Fruit fly (Drosophila melanogaster) whole organism, embryonic: ENCODE measurements around the gene CG43675.
A peak's percentile ranks its signal among the peaks of the same experiment; 100 is the strongest.

Experiments used
- Antp ChIP-seq: fragments of 200-800 bp; sonication (Bioruptor generic); optimal IDR thresholded peaks from 3 replicates; lab custom pipeline; 2016; ENCODE audit warnings: missing biosample characterization, missing genetic modification characterization
- B-H1 ChIP-seq: fragments of 200-800 bp; sonication (Bioruptor generic); IDR thresholded peaks from 3 replicates; pipeline ENCODE4 v1.3.6; 2022; ENCODE audit warnings: missing biosample characterization, missing genetic modification characterization
- CG10209 ChIP-seq: fragments of 200-800 bp; sonication (Bioruptor generic); optimal IDR thresholded peaks from 3 replicates; lab custom pipeline; 2017; ENCODE audit warnings: missing biosample characterization, mild to moderate bottlenecking, missing genetic modification characterization, missing genetic modification reagents
- CG10274 ChIP-seq: fragments of 200-800 bp; sonication (Bioruptor generic); optimal IDR thresholded peaks from 3 replicates; lab custom pipeline; 2017; ENCODE audit warnings: missing biosample characterization, mild to moderate bottlenecking, missing genetic modification characterization
- CG10654 ChIP-seq: fragments of 200-800 bp; sonication (Bioruptor generic); optimal IDR thresholded peaks from 2 replicates; lab custom pipeline; 2016; ENCODE audit warnings: missing biosample characterization, missing genetic modification characterization
- CG11456 ChIP-seq: fragments of 200-800 bp; sonication (Bioruptor generic); IDR thresholded peaks from 3 replicates; pipeline ENCODE4 v1.3.6; 2022; ENCODE audit warnings: missing biosample characterization, missing genetic modification characterization
- CG12219 ChIP-seq: fragments of 200-800 bp; sonication (Bioruptor generic); optimal IDR thresholded peaks from 3 replicates; lab custom pipeline; 2018; ENCODE audit warnings: missing biosample characterization, mild to moderate bottlenecking, missing genetic modification characterization
- CG12299 ChIP-seq: fragments of 200-800 bp; sonication (Bioruptor generic); optimal IDR thresholded peaks from 2 replicates; lab custom pipeline; 2018; ENCODE audit warnings: missing biosample characterization, mild to moderate bottlenecking, missing genetic modification characterization
- CG12744 ChIP-seq: fragments of 200-800 bp; sonication (Bioruptor generic); optimal IDR thresholded peaks from 2 replicates; lab custom pipeline; 2016; ENCODE audit warnings: missing biosample characterization, missing genetic modification characterization
- CG14441 ChIP-seq: fragments of 200-800 bp; sonication (Bioruptor generic); IDR thresholded peaks from 2 replicates; pipeline ENCODE4 v1.3.6; 2022; ENCODE audit warnings: missing biosample characterization, missing genetic modification characterization
- CG14710 ChIP-seq: fragments of 200-800 bp; sonication (Bioruptor generic); optimal IDR thresholded peaks from 3 replicates; lab custom pipeline; 2019; ENCODE audit warnings: missing biosample characterization, mild to moderate bottlenecking, missing genetic modification characterization, moderate library complexity
- CG1529 ChIP-seq: fragments of 200-800 bp; sonication (Bioruptor generic); optimal IDR thresholded peaks from 3 replicates; lab custom pipeline; 2018; ENCODE audit warnings: missing biosample characterization, missing genetic modification characterization
- CG1647 ChIP-seq: fragments of 200-800 bp; sonication (Bioruptor generic); optimal IDR thresholded peaks from 3 replicates; lab custom pipeline; 2016; ENCODE audit warnings: missing biosample characterization, missing genetic modification characterization
- CG16813 ChIP-seq: fragments of 200-800 bp; sonication (Bioruptor generic); IDR thresholded peaks from 3 replicates; pipeline ENCODE4 v1.3.6; 2022; ENCODE audit warnings: missing biosample characterization, missing genetic modification characterization; ENCODE audit not compliant: partially characterized antibody
- CG17361 ChIP-seq: fragments of 200-800 bp; sonication (Bioruptor generic); IDR thresholded peaks from 3 replicates; pipeline ENCODE4 v1.3.6; 2022; ENCODE audit warnings: missing biosample characterization, missing genetic modification characterization
- CG31365 ChIP-seq: fragments of 200-800 bp; sonication (Bioruptor generic); optimal IDR thresholded peaks from 2 replicates; lab custom pipeline; 2018; ENCODE audit warnings: missing biosample characterization, mild to moderate bottlenecking, missing genetic modification characterization
- CG33557 ChIP-seq: fragments of 200-800 bp; sonication (Bioruptor generic); optimal IDR thresholded peaks from 2 replicates; lab custom pipeline; 2019; ENCODE audit warnings: missing biosample characterization, mild to moderate bottlenecking, missing genetic modification characterization, moderate library complexity
- CG7928 ChIP-seq: fragments of 200-800 bp; sonication (Bioruptor generic); optimal IDR thresholded peaks from 2 replicates; lab custom pipeline; 2017; ENCODE audit warnings: missing biosample characterization, mild to moderate bottlenecking, missing genetic modification characterization
- CG8089 ChIP-seq: fragments of 200-800 bp; sonication (Bioruptor generic); optimal IDR thresholded peaks from 3 replicates; lab custom pipeline; 2016; ENCODE audit warnings: missing biosample characterization, missing genetic modification characterization
- CG8388 ChIP-seq: fragments of 200-800 bp; sonication (Bioruptor generic); optimal IDR thresholded peaks from 2 replicates; lab custom pipeline; 2019; ENCODE audit warnings: missing biosample characterization, mild to moderate bottlenecking, missing genetic modification characterization, moderate library complexity
- CG9215 ChIP-seq: fragments of 200-800 bp; sonication (Bioruptor generic); IDR thresholded peaks from 2 replicates; pipeline ENCODE4 v1.3.6; 2022; ENCODE audit warnings: missing biosample characterization, missing genetic modification characterization
- CkIIα-i1 ChIP-seq: fragments of 200-800 bp; sonication (Bioruptor generic); IDR thresholded peaks from 2 replicates; pipeline ENCODE4 v1.3.6; 2022; ENCODE audit warnings: missing biosample characterization, missing genetic modification characterization
- Dip3 ChIP-seq: fragments of 200-800 bp; sonication (Bioruptor generic); optimal IDR thresholded peaks from 3 replicates; lab custom pipeline; 2016; ENCODE audit warnings: missing biosample characterization, missing genetic modification characterization
- Doc3 ChIP-seq: fragments of 200-800 bp; sonication (Bioruptor generic); IDR thresholded peaks from 3 replicates; pipeline ENCODE4 v1.3.6; 2022; ENCODE audit warnings: missing biosample characterization, missing genetic modification characterization; ENCODE audit not compliant: partially characterized antibody
- Gsc ChIP-seq: fragments of 200-800 bp; sonication (Bioruptor generic); IDR thresholded peaks from 2 replicates; pipeline ENCODE4 v1.3.6; 2022; ENCODE audit warnings: missing biosample characterization, missing genetic modification characterization
- Jarid2 ChIP-seq: fragments of 200-800 bp; sonication (Bioruptor generic); optimal IDR thresholded peaks from 3 replicates; lab custom pipeline; 2017; ENCODE audit warnings: mild to moderate bottlenecking, missing biosample characterization, missing genetic modification reagents, missing genetic modification characterization
- Mad ChIP-seq: fragments of 200-800 bp; sonication (Bioruptor generic); optimal IDR thresholded peaks from 2 replicates; lab custom pipeline; 2016; ENCODE audit warnings: missing biosample characterization, missing genetic modification characterization
- Med ChIP-seq: fragments of 200-800 bp; sonication (Bioruptor generic); peaks from one replicate; lab custom pipeline; 2016; ENCODE audit warnings: missing biosample characterization, missing genetic modification characterization, mild to moderate bottlenecking, inconsistent platforms, moderate library complexity
- ase ChIP-seq: fragments of 200-800 bp; sonication (Bioruptor generic); IDR thresholded peaks from 3 replicates; pipeline ENCODE4 v1.3.6; 2022; ENCODE audit warnings: missing biosample characterization, missing genetic modification characterization
- ash1 ChIP-seq: fragments of 200-800 bp; sonication (Bioruptor generic); optimal IDR thresholded peaks from 2 replicates; lab custom pipeline; 2018; ENCODE audit warnings: missing biosample characterization, mild to moderate bottlenecking, missing genetic modification characterization
- chif ChIP-seq, 2 experiments: fragments of 200-800 bp; sonication (Bioruptor generic); optimal IDR thresholded peaks; 3 replicates each; lab custom pipeline; 2016; ENCODE audit warnings: missing biosample characterization in 2 of 2, missing genetic modification characterization in 2 of 2
- chm ChIP-seq: fragments of 200-800 bp; sonication (Bioruptor generic); IDR thresholded peaks from 2 replicates; pipeline ENCODE4 v1.3.6; 2022; ENCODE audit warnings: missing biosample characterization, missing genetic modification characterization
- chn ChIP-seq: fragments of 200-800 bp; sonication (Bioruptor generic); optimal IDR thresholded peaks from 2 replicates; lab custom pipeline; 2016; ENCODE audit warnings: missing biosample characterization, missing genetic modification characterization
- eyg ChIP-seq: fragments of 200-800 bp; sonication (Bioruptor generic); optimal IDR thresholded peaks from 3 replicates; lab custom pipeline; 2016; ENCODE audit warnings: missing biosample characterization, missing genetic modification characterization
- fd3F ChIP-seq: fragments of 200-800 bp; sonication (Bioruptor generic); optimal IDR thresholded peaks from 2 replicates; lab custom pipeline; 2018; ENCODE audit warnings: missing biosample characterization, mild to moderate bottlenecking, missing genetic modification characterization, moderate library complexity
- fd96Cb ChIP-seq: fragments of 200-800 bp; sonication (Bioruptor generic); optimal IDR thresholded peaks from 2 replicates; lab custom pipeline; 2018; ENCODE audit warnings: missing biosample characterization, mild to moderate bottlenecking, missing genetic modification characterization, moderate library complexity
- kay ChIP-seq: fragments of 200-800 bp; sonication (Bioruptor generic); optimal IDR thresholded peaks from 2 replicates; lab custom pipeline; 2016; ENCODE audit warnings: missing biosample characterization, missing genetic modification characterization
- kni ChIP-seq: fragments of 200-800 bp; sonication (Bioruptor generic); optimal IDR thresholded peaks from 3 replicates; lab custom pipeline; 2017; ENCODE audit warnings: mild to moderate bottlenecking, missing biosample characterization, missing genetic modification reagents, missing genetic modification characterization
- lab ChIP-seq: fragments of 200-800 bp; sonication (Bioruptor generic); optimal IDR thresholded peaks from 3 replicates; lab custom pipeline; 2017; ENCODE audit warnings: missing biosample characterization, missing genetic modification characterization, mild to moderate bottlenecking, moderate library complexity, missing genetic modification reagents
- pho ChIP-seq: fragments of 200-800 bp; sonication (Bioruptor generic); optimal IDR thresholded peaks from 2 replicates; lab custom pipeline; 2016; ENCODE audit warnings: missing biosample characterization, missing genetic modification characterization
- psq ChIP-seq: fragments of 200-800 bp; sonication (Bioruptor generic); optimal IDR thresholded peaks from 2 replicates; lab custom pipeline; 2017; ENCODE audit warnings: missing biosample characterization, missing genetic modification characterization
- ranshi ChIP-seq: fragments of 200-800 bp; sonication (Bioruptor generic); IDR thresholded peaks from 2 replicates; pipeline ENCODE4 v1.3.6; 2022; ENCODE audit warnings: missing biosample characterization, missing genetic modification characterization
- sob ChIP-seq: fragments of 200-800 bp; sonication (Bioruptor generic); IDR thresholded peaks from 2 replicates; pipeline ENCODE4 v1.3.6; 2022; ENCODE audit warnings: missing biosample characterization, missing genetic modification characterization
- stwl ChIP-seq: fragments of 200-800 bp; sonication (Bioruptor generic); optimal IDR thresholded peaks from 3 replicates; lab custom pipeline; 2018; ENCODE audit warnings: missing biosample characterization, mild to moderate bottlenecking, missing genetic modification characterization, moderate library complexity
- tin ChIP-seq: fragments of 200-800 bp; sonication (Bioruptor generic); optimal IDR thresholded peaks from 3 replicates; lab custom pipeline; 2016; ENCODE audit warnings: missing biosample characterization, missing genetic modification characterization
- tup ChIP-seq: fragments of 200-800 bp; sonication (Bioruptor generic); optimal IDR thresholded peaks from 2 replicates; lab custom pipeline; 2016; ENCODE audit warnings: missing biosample characterization, mild to moderate bottlenecking, missing genetic modification characterization, moderate library complexity
- unpg ChIP-seq: fragments of 200-800 bp; sonication (Bioruptor generic); optimal IDR thresholded peaks from 3 replicates; lab custom pipeline; 2018; ENCODE audit warnings: missing biosample characterization, mild to moderate bottlenecking, missing genetic modification characterization, moderate library complexity
- zen ChIP-seq: fragments of 200-800 bp; sonication (Bioruptor generic); optimal IDR thresholded peaks from 3 replicates; lab custom pipeline; 2018; ENCODE audit warnings: missing biosample characterization, mild to moderate bottlenecking, missing genetic modification characterization, moderate library complexity
- zfh1 ChIP-seq: fragments of 200-800 bp; sonication (Bioruptor generic); IDR thresholded peaks from 3 replicates; pipeline ENCODE4 v1.3.6; 2022; ENCODE audit warnings: missing biosample characterization, missing genetic modification characterization

The CG43675 gene

DNA sequence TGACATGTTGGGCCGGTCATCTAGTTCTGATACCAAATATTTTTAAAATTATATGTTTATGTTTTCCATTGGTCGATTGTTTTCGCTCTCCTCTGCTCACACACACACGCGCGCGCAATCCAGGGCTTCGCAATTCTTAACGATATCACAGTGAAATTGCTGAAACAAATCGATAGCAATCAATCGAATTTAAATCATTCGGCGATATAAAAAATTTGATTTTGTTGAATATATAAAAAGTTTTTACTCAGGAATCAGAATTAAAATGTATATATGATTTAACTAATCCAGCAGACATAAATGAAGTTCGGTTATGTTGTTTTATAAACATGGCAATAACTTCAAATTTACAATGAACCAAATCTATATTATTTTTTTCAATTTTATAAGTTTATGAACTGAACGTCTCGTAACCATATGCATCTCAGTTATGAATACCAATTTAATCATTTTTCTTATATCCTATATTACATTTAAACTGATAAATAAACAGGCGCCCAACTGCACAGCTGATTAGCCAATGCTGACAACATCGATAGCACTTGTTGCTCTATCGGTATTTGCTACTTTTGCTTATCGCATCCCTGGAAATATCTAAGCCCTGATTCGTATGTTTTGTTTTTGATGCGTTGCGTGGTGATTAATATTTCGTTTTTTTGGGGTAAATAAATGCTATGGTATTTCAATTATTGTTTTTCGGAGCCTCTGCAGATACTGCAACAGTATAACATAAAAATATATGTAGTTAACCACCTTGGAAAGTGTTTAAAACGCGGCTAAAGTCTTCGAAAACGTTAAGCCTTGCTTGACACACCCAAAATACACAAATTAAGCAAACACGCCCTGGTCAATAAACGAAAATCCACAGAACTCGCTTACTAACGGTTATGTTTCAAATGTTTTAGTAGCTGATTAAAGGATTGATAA lies 20.4 kb upstream of the CG43675 start, which contains the start of the genes Aduk and pasi2 (continued):
- no peak for TF ChIP-seq chif (GFP tag; optimal IDR thresholded peaks at IDR 0.05; lab: Kevin White, UChicago)
- no peak for TF ChIP-seq Dip3 (GFP tag; lab: Kevin White, UChicago)
- TF ChIP-seq CG10274 (GFP tag; lab: Kevin White, UChicago), result no peak
- peak; percentile 31 for TF ChIP-seq stwl
- TF ChIP-seq CG14710, result peak; percentile 56
- no peak for TF ChIP-seq Jarid2
- TF ChIP-seq ranshi (GFP tag; lab: Robert Waterston, UW), result no peak
- no peak for TF ChIP-seq CG12219 (GFP tag; lab: Kevin White, UChicago)
- TF ChIP-seq CG17361 (GFP tag; lab: Robert Waterston, UW), result peak; percentile 74; the same call in 2 of the 3 replicates
- no peak for TF ChIP-seq CG8388 (GFP tag; lab: Kevin White, UChicago)
- 0 out of 2 replicates have a peak, but pooled peaks have one; percentile 28 for TF ChIP-seq chm
- no peak for TF ChIP-seq CG9215 (GFP tag; lab: Robert Waterston, UW)
- TF ChIP-seq CG10654, result no peak
- TF ChIP-seq lab, result no peak
- TF ChIP-seq unpg (GFP tag; lab: Kevin White, UChicago), result no peak
- TF ChIP-seq CkIIα-i1 (GFP tag; lab: Robert Waterston, UW), result no peak
- peak; percentile 48 for TF ChIP-seq kni (GFP tag; lab: Kevin White, UChicago)
- TF ChIP-seq psq (GFP tag; lab: Kevin White, UChicago), result no peak
- TF ChIP-seq CG14441, result no peak
- no peak for TF ChIP-seq CG1647
- TF ChIP-seq CG1529 (GFP tag; lab: Kevin White, UChicago), result no peak
- TF ChIP-seq kay (GFP tag; lab: Kevin White, UChicago), result no peak
- peak; percentile 27 for TF ChIP-seq Mad
- peak; percentile 87 for TF ChIP-seq Med (GFP tag; lab: Kevin White, UChicago)
- TF ChIP-seq ash1, result no peak
- no peak for TF ChIP-seq zen (tag; lab: Kevin White, UChicago)
- TF ChIP-seq CG11456 (GFP tag; lab: Robert Waterston, UW), result no peak
- TF ChIP-seq CG8089 (GFP tag; lab: Kevin White, UChicago), result no peak
- TF ChIP-seq zfh1 (GFP tag; lab: Robert Waterston, UW), result no peak
- no peak for TF ChIP-seq fd96Cb (tag; lab: Kevin White, UChicago)
- no peak for TF ChIP-seq CG31365 (tag; lab: Kevin White, UChicago)
- peak; percentile 11 for TF ChIP-seq CG12299 (tag; lab: Kevin White, UChicago)
- peak; percentile 48 for TF ChIP-seq Doc3 (GFP tag; lab: Robert Waterston, UW)
- peak; percentile 99 for TF ChIP-seq CG7928 (GFP tag; lab: Kevin White, UChicago)
- no peak for TF ChIP-seq Gsc (GFP tag; lab: Robert Waterston, UW)
- TF ChIP-seq CG10209 (GFP tag; lab: Kevin White, UChicago), result no peak
- no peak for TF ChIP-seq eyg (GFP tag; lab: Kevin White, UChicago)
- no peak for TF ChIP-seq CG12744
- no peak for TF ChIP-seq ase
- TF ChIP-seq pho (GFP tag; lab: Kevin White, UChicago), result no peak
- TF ChIP-seq sob (GFP tag; lab: Robert Waterston, UW), result no peak
- TF ChIP-seq Antp, result no peak
- TF ChIP-seq CG33557 (GFP tag; lab: Kevin White, UChicago), result no peak
- no peak for TF ChIP-seq B-H1 (GFP tag; lab: Robert Waterston, UW)
- peak; percentile 12 for TF ChIP-seq fd3F (GFP tag; lab: Kevin White, UChicago)
- no peak for TF ChIP-seq tup (GFP tag; lab: Kevin White, UChicago)
- no peak for TF ChIP-seq tin (GFP tag; lab: Kevin White, UChicago)
- TF ChIP-seq chn (GFP tag; lab: Kevin White, UChicago), result no peak
- TF ChIP-seq CG16813 (GFP tag; lab: Robert Waterston, UW), result peak; percentile 69
